Fruit fly (Drosophila melanogaster): ENCODE results near the gene CG34133.

Gene CG34133

dm6 chr3R:29903775-29904356 lies 34.7 kb downstream of the CG34133 start, which contains the start of gene CG15517 (continued):
- TF ChIP-seq sd (tag; optimal IDR thresholded peaks at IDR 0.05) (peak; percentile 17), Sry-β (GFP tag; optimal IDR thresholded peaks at IDR 0.05) (no peak), CG3847 (GFP tag; IDR thresholded peaks at IDR 0.05) (0 out of 2 replicates have a peak, but pooled peaks have one; percentile 9), E2f2 (GFP tag; IDR thresholded peaks at IDR 0.05) (0 out of 2 replicates have a peak, but pooled peaks have one; percentile 18), gem (tag; optimal IDR thresholded peaks at IDR 0.05) (peak; percentile 26), CG12942 (GFP tag; optimal IDR thresholded peaks at IDR 0.05) (no peak), hbn (GFP tag; IDR thresholded peaks at IDR 0.05; ENCODE audit: partially characterized antibody) (no peak), unpg (GFP tag; optimal IDR thresholded peaks at IDR 0.05) (peak; percentile 6), bab2 (GFP tag; optimal IDR thresholded peaks at IDR 0.05) (no peak), gsb (GFP tag; IDR thresholded peaks at IDR 0.05) (no peak), CG6791 (GFP tag; IDR thresholded peaks at IDR 0.05; ENCODE audit: partially characterized antibody) (peak; percentile 60; the same call in 1 of the 3 replicates), CG12391 (tag; optimal IDR thresholded peaks at IDR 0.05) (peak; percentile 3), CTCF (GFP tag; optimal IDR thresholded peaks at IDR 0.05) (peak; percentile 95), trem (tag; optimal IDR thresholded peaks at IDR 0.05) (peak; percentile 3), nmo (GFP tag; optimal IDR thresholded peaks at IDR 0.05) (peak; percentile 21), mirr (GFP tag; optimal IDR thresholded peaks at IDR 0.05) (no peak), E2f1 (GFP tag; IDR thresholded peaks at IDR 0.05) (no peak), CG17829 (tag; optimal IDR thresholded peaks at IDR 0.05) (peak; percentile 30), CG18011 (GFP tag; optimal IDR thresholded peaks at IDR 0.05) (peak; percentile 97), CG12659 (GFP tag; optimal IDR thresholded peaks at IDR 0.05) (peak; percentile 17), MBD-R2 (GFP tag; IDR thresholded peaks at IDR 0.05) (peak; percentile 29; the same call in 1 of the 2 replicates), CG9817 (tag; optimal IDR thresholded peaks at IDR 0.05) (peak; percentile 32), CG17328 (GFP tag; IDR thresholded peaks at IDR 0.05) (no peak), CG32772 (GFP tag; IDR thresholded peaks at IDR 0.05) (no peak), CG10431 (GFP tag; optimal IDR thresholded peaks at IDR 0.05) (no peak), CG7372 (GFP tag; IDR thresholded peaks at IDR 0.05) (peak; percentile 45; the same call in 1 of the 2 replicates), Med (GFP tag) (peak; percentile 66), ewg (GFP tag; optimal IDR thresholded peaks at IDR 0.05) (no peak), CG2120 (GFP tag; optimal IDR thresholded peaks at IDR 0.05) (peak; percentile 12), CoRest (tag; optimal IDR thresholded peaks at IDR 0.05) (peak; percentile 45), Dp (GFP tag; optimal IDR thresholded peaks at IDR 0.05) (peak; percentile 2), Fer3 (tag; optimal IDR thresholded peaks at IDR 0.05) (peak; percentile 17), Dek (tag; optimal IDR thresholded peaks at IDR 0.05) (peak; percentile 62), MTF-1 (GFP tag; optimal IDR thresholded peaks at IDR 0.05; ENCODE audit: borderline replicate concordance) (no peak), CG13287 (GFP tag; IDR thresholded peaks at IDR 0.05; ENCODE audit: partially characterized antibody) (peak; percentile 8; the same call in 1 of the 2 replicates), Xbp1 (GFP tag; optimal IDR thresholded peaks at IDR 0.05) (peak; percentile 20), CG14050 (GFP tag; IDR thresholded peaks at IDR 0.05) (no peak), CG17361 (GFP tag; IDR thresholded peaks at IDR 0.05) (0 out of 3 replicates have a peak, but pooled peaks have one; percentile 32), CG14710 (tag; optimal IDR thresholded peaks at IDR 0.05) (peak; percentile 19), Camta (GFP tag; optimal IDR thresholded peaks at IDR 0.05) (no peak), CG10366 (GFP tag; IDR thresholded peaks at IDR 0.05) (no peak), CG32532 (GFP tag; IDR thresholded peaks at IDR 0.05) (peak; percentile 38; the same call in 1 of the 2 replicates), luna (GFP tag; optimal IDR thresholded peaks at IDR 0.05) (no peak), CG10321 (GFP tag; IDR thresholded peaks at IDR 0.05) (no peak), NC2β (GFP tag; optimal IDR thresholded peaks at IDR 0.05) (no peak), Hsf (GFP tag; optimal IDR thresholded peaks at IDR 0.05) (no peak), Ets65A (GFP tag) (peak; percentile 53), Chrac-16 (GFP tag; optimal IDR thresholded peaks at IDR 0.05) (peak; percentile 36), CG11456 (GFP tag; IDR thresholded peaks at IDR 0.05) (peak; percentile 58; the same call in 1 of the 3 replicates), CG14667 (GFP tag; IDR thresholded peaks at IDR 0.05) (no peak)
